Fruit fly (Drosophila melanogaster) Kc167 (cell line): ENCODE measurements around the gene Pgant8.

Source experiments
- Myc ChIP-seq: fragments of >200 bp; optimal IDR thresholded peaks from 2 replicates; lab custom pipeline; 2017; ENCODE audit warnings: missing external identifiers
- Sin3A ChIP-seq: fragments of >200 bp; optimal IDR thresholded peaks from 2 replicates; lab custom pipeline; 2018; ENCODE audit warnings: missing external identifiers
- h ChIP-seq: fragments of >200 bp; optimal IDR thresholded peaks from 3 replicates; lab custom pipeline; 2018; ENCODE audit warnings: missing external identifiers
- insv ChIP-seq: fragments of >200 bp; optimal IDR thresholded peaks from 3 replicates; lab custom pipeline; 2018; ENCODE audit warnings: missing external identifiers
- psq ChIP-seq: fragments of >200 bp; optimal IDR thresholded peaks from 2 replicates; lab custom pipeline; 2017; ENCODE audit warnings: missing external identifiers
- ttk ChIP-seq: sonication (Bioruptor generic); optimal IDR thresholded peaks from 2 replicates; lab custom pipeline; 2017; ENCODE audit warnings: missing external identifiers

Pgant8 gene

dm6 chr3L:15652154-15652553, 31.5 kb upstream of the Pgant8 start, which contains the start of the genes Eig71Ec and Eig71Ed:
TSS of gene Eig71Ec (minus strand) at chr3L:15652254.
TSS of gene Eig71Ed (plus strand) at chr3L:15652537.
- no peak for TF ChIP-seq ttk (lab: Kevin White, UChicago)
- no peak for TF ChIP-seq Sin3A
- TF ChIP-seq psq (lab: Kevin White, UChicago), result no peak
- TF ChIP-seq Myc (lab: Kevin White, UChicago), result no peak
- no peak for TF ChIP-seq h (lab: Kevin White, UChicago)
- TF ChIP-seq insv (lab: Kevin White, UChicago), result no peak

- TF ChIP-seq Sin3A (no peak), insv (lab: Kevin White, UChicago) (no peak), Myc (lab: Kevin White, UChicago) (no peak), psq (lab: Kevin White, UChicago) (no peak), h (lab: Kevin White, UChicago) (no peak), ttk (lab: Kevin White, UChicago) (no peak)
Observed at dm6 chr3L:15655910-15656309, 27.8 kb upstream of the Pgant8 start, which contains the start of gene Eig71Ee. TSS of gene Eig71Ee (minus strand) at chr3L:15656010.

- no peak for TF ChIP-seq Myc (lab: Kevin White, UChicago)
- TF ChIP-seq insv (lab: Kevin White, UChicago), result no peak
- no peak for TF ChIP-seq Sin3A
- TF ChIP-seq h (lab: Kevin White, UChicago), result no peak
- TF ChIP-seq psq (lab: Kevin White, UChicago), result no peak
- TF ChIP-seq ttk (lab: Kevin White, UChicago), result no peak
Observed at dm6 chr3L:15657290-15657689, 26.4 kb upstream of the Pgant8 start, which contains the start of the genes Eig71Ef and Eig71Eg. TSS of gene Eig71Ef (minus strand) at chr3L:15657390. TSS of gene Eig71Eg (plus strand) at chr3L:15657628.

- no peak for TF ChIP-seq Myc (lab: Kevin White, UChicago)
- no peak for TF ChIP-seq psq (lab: Kevin White, UChicago)
- TF ChIP-seq ttk (lab: Kevin White, UChicago), result no peak
- TF ChIP-seq h (lab: Kevin White, UChicago), result no peak
- TF ChIP-seq insv (lab: Kevin White, UChicago), result no peak
- TF ChIP-seq Sin3A, result no peak
Observed at dm6 chr3L:15659341-15659740, 24.3 kb upstream of the Pgant8 start, which contains the start of the genes Eig71Eh and Eig71Ei. TSS of gene Eig71Eh (minus strand) at chr3L:15659441. TSS of gene Eig71Ei (plus strand) at chr3L:15659707.

dm6 chr3L:15660915-15661314, 22.8 kb upstream of the Pgant8 start, which contains the start of the genes Eig71Ej and Eig71Ek:
TSS of gene Eig71Ej (minus strand) at chr3L:15661015.
TSS of gene Eig71Ek (plus strand) at chr3L:15661248.
- TF ChIP-seq psq (lab: Kevin White, UChicago), result no peak
- no peak for TF ChIP-seq Myc (lab: Kevin White, UChicago)
- TF ChIP-seq ttk (lab: Kevin White, UChicago), result no peak
- no peak for TF ChIP-seq h (lab: Kevin White, UChicago)
- no peak for TF ChIP-seq insv (lab: Kevin White, UChicago)
- TF ChIP-seq Sin3A, result no peak

- TF ChIP-seq psq (lab: Kevin White, UChicago) (no peak), insv (lab: Kevin White, UChicago) (no peak), Myc (lab: Kevin White, UChicago) (no peak), ttk (lab: Kevin White, UChicago) (no peak)
Observed at dm6 chr3L:15661567-15661966, 22.1 kb upstream of the Pgant8 start, which contains the start of gene CG43082. TSS of gene CG43082 (plus strand) at chr3L:15661867.

- TF ChIP-seq h (lab: Kevin White, UChicago) (no peak), psq (lab: Kevin White, UChicago) (no peak), Sin3A (no peak), Myc (lab: Kevin White, UChicago) (no peak), insv (lab: Kevin White, UChicago) (no peak), ttk (lab: Kevin White, UChicago) (no peak)
Observed at dm6 chr3L:15662510-15662909, 21.2 kb upstream of the Pgant8 start.

dm6 chr3L:15664199-15664794, 19.4 kb upstream of the Pgant8 start:
- no peak for TF ChIP-seq ttk (lab: Kevin White, UChicago)
- TF ChIP-seq insv (lab: Kevin White, UChicago), result no peak
- TF ChIP-seq h (lab: Kevin White, UChicago), result no peak
- TF ChIP-seq psq (lab: Kevin White, UChicago), result no peak
- TF ChIP-seq Sin3A, result no peak
- TF ChIP-seq Myc (lab: Kevin White, UChicago), result no peak

- TF ChIP-seq Sin3A, result no peak
- no peak for TF ChIP-seq insv (lab: Kevin White, UChicago)
- TF ChIP-seq h (lab: Kevin White, UChicago), result no peak
- no peak for TF ChIP-seq ttk (lab: Kevin White, UChicago)
Observed at dm6 chr3L:15665741-15666140, 17.9 kb upstream of the Pgant8 start.

- TF ChIP-seq Sin3A, result no peak
- TF ChIP-seq h (lab: Kevin White, UChicago), result no peak
- no peak for TF ChIP-seq psq (lab: Kevin White, UChicago)
- no peak for TF ChIP-seq Myc (lab: Kevin White, UChicago)
- no peak for TF ChIP-seq ttk (lab: Kevin White, UChicago)
- no peak for TF ChIP-seq insv (lab: Kevin White, UChicago)
Observed at dm6 chr3L:15669939-15670338, 13.7 kb upstream of the Pgant8 start.

dm6 chr3L:15670455-15670854, 13.2 kb upstream of the Pgant8 start:
- no peak for TF ChIP-seq insv (lab: Kevin White, UChicago)
- TF ChIP-seq h (lab: Kevin White, UChicago), result no peak
- TF ChIP-seq Myc (lab: Kevin White, UChicago), result no peak
- no peak for TF ChIP-seq ttk (lab: Kevin White, UChicago)
- no peak for TF ChIP-seq Sin3A
- TF ChIP-seq psq (lab: Kevin White, UChicago), result no peak

dm6 chr3L:15672800-15673199, 10.9 kb upstream of the Pgant8 start:
- no peak for TF ChIP-seq Myc (lab: Kevin White, UChicago)
- TF ChIP-seq insv (lab: Kevin White, UChicago), result no peak
- no peak for TF ChIP-seq psq (lab: Kevin White, UChicago)
- TF ChIP-seq h (lab: Kevin White, UChicago), result no peak
- no peak for TF ChIP-seq ttk (lab: Kevin White, UChicago)
- no peak for TF ChIP-seq Sin3A
